Worm (Caenorhabditis elegans) whole organism, dauer: Measurements from ENCODE around the gene srx-88.

Source experiments
- unc-62 ChIP-seq: sonication (generic microtip); optimal IDR thresholded peaks from 2 replicates; lab custom pipeline; 2017; ENCODE audit warnings: missing biosample characterization, missing genetic modification reagents, missing genetic modification characterization

srx-88 gene

DNA sequence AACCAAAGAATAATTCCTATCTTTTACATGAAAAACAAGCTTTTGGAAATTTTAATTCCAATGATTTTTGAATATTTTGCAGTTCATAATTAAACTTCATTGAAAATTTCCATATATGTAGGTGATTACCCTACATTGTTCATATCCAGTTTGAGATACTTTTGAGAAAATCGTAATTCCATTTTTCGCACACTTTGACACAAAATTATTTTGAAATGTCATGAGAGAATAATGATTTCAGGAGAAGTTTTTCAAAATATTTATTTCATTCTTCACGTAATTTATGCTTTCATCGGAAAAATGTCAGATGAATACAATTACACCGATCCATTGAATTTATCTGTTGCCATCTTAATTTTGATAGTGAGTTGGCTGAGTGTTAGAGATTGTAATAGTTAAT, at the start of gene srx-88:
TSS of gene srx-88 (plus strand) at position 301 of the 400 bp plus-strand sequence.
- TF ChIP-seq unc-62 (GFP tag; lab: Kevin White, UChicago), result no peak

DNA sequence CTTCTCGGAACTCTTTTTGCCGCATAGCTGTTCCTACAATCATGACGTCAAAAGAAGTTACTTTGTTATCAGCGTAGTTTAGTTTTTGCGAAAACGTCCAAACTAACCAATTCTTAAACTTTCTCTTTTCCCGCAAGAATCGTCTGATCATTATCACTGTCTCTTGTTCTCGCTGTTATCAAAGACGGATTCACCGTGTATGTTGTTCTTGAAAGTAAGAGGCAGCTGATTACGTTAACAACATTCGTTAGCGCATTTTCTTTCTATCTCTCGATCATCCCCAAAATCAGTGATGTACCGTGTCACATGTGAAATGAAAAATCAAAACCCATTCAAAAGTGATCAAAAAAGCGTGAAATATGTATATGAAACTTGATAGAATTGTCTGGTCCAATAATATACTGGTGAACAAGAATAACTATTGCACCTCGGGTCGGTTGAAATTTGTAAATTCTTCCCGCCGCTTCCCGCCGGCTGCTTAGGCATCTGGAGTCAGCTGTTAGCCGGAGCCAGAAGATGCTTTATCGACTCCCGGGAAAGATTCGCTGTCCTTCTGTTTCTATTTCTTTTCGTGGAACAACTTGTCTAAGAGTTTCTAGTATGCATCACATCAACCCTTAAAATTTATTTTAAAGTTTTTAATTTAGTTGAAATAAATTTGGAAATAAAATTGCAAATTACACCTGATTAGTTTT, 48.7 kb upstream of the srx-88 start:
- TF ChIP-seq unc-62 (GFP tag; lab: Kevin White, UChicago), result no peak

DNA sequence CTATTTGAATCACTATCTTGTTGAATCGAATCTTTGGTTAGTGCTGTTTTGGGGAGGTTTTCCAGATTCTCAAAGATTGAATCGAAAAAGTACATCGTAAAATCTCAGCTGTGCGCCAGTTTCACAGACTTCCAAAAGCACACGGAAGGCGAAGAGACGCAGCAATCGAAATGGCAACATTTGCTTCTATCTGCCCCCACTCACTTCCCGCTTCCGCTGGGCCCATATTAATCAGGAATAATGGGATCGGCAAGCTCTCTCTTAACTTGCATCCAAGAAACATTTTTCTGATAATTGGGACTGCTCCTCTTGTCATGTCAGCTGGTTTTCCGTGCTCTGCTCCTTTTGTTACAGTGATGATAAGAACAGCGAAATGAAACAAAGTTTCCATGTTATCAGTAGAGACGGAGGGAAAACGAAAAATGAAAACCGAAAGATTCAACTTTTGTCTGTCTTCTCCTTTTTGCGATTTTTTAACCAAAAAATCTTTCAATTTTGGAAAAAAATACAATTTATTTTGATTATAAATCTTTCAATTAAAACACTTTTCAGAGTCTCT, 47.7 kb upstream of the srx-88 start:
- no peak for TF ChIP-seq unc-62 (GFP tag; lab: Kevin White, UChicago)

DNA sequence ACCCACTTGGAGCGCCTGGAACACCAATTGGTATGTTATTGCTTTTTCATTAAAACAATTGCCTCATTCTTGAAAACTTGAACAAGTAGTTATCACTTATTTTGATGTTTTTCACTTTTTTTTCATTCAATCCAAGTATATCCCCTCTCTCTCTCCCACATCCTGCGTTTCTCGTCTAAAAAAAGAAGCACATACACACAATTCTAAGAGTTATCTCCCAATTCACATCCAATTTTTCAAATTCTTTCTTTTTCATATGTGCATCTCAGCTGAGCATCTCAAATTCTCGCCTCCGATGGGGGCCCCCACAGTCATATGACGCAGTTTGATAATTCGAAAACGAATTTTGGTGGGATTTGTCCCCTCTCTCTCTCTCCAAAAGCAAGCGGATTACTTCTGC, 46.6 kb upstream of the srx-88 start:
- TF ChIP-seq unc-62 (GFP tag; lab: Kevin White, UChicago), result no peak

DNA sequence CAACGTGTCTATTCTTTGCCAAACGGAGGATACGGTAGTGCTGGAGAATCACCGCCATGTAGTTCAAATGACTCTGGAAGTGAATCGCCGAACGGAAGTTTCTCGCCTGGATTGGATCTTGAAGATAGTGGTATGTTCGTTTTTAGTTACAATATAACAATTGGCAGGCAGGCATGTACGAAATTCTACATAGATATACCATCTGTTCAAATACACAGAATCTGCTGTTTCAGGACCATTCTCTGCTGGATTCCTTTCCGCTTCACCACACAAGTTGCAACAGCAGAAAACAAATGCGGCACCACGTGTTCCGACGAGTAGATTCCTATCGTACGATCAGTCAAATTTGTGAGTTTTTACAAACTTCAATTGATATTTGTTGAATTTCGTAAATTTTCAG, 43.8 kb upstream of the srx-88 start:
- TF ChIP-seq unc-62 (GFP tag; lab: Kevin White, UChicago), result no peak

DNA sequence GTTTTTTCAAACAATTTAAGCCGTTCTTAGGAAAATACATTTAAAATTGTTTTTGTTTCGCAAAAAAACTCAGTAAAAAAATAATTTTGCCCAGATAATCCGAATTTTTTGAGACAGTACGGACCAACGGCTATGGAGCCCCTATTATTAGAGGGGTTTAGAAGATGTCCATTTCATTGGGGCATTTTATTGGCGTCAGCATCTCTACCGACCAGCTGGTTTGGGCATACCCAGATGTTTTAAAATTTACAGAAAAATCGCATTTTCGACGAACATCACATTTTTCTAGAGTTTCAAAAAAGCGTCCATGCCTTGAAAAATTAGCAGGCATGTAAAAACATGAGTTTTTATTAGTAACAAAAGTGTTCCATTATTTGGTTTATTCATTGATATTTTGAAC, 42.0 kb upstream of the srx-88 start:
- TF ChIP-seq unc-62 (GFP tag; lab: Kevin White, UChicago), result no peak

DNA sequence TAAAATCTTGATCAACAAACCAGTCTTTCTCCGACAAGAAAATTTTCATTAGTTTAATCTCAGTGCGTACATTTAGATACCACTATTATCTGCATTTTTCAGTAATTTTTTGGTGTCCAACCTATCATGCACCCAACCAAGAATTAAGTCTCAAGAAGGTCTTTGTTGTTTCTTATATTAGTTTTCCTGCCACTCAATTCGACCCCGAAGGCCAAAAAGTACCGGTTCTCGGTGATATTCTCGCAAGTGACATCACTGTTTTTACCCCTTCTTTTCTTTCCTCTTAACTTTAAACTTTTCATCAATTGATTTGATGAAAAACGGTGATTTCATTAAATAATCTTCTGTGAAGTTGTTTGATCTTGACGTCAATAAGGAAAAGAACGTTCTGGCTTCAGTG, 39.7 kb upstream of the srx-88 start, which contains the start of gene F38B7.2:
TSS of gene F38B7.2 (plus strand) at position 400 of the 400 bp plus-strand sequence.
- no peak for TF ChIP-seq unc-62 (GFP tag; lab: Kevin White, UChicago)

DNA sequence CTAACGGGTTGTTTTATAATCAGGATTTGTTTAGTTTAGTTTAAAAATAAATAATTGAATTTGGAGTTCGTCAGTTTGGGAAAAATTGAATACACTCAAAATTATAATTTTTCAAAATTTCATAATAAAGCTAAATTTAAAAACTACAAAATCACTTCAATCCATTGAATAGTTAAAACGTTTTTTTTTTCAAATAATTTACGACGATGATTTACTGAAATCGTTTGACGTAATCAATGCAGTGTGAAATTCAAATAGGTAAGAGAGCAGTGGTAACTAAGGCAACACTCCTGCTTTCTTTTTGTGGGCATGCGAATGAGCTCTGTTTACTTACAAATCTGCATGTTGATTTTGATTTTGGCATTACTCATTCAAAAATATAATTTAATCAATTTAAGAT, 38.1 kb upstream of the srx-88 start, which contains the start of gene F38B7.10:
TSS of gene F38B7.10 (plus strand) at position 301 of the 400 bp plus-strand sequence.
- TF ChIP-seq unc-62 (GFP tag; lab: Kevin White, UChicago), result no peak

DNA sequence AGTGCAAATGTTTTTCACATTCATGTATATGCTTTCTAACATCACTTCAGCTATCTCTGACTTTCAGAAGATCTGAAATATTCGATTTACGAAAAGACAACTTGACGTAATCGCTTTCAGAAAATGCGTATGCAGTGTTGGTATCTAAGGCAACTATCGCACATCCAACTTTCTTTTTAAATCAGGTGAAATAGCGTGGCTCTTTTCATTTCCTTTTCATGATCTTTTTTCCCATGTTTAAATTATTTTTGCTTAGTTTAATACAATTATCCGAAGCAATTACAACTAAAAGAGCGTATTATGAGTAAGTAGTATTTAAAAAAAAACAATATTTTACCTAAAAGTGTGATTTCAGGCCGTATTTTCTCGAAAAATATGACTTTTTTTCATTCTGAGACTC, 36.5 kb upstream of the srx-88 start, which contains the start of gene F38B7.11:
TSS of gene F38B7.11 (plus strand) at position 301 of the 400 bp plus-strand sequence.
- no peak for TF ChIP-seq unc-62 (GFP tag; lab: Kevin White, UChicago)

DNA sequence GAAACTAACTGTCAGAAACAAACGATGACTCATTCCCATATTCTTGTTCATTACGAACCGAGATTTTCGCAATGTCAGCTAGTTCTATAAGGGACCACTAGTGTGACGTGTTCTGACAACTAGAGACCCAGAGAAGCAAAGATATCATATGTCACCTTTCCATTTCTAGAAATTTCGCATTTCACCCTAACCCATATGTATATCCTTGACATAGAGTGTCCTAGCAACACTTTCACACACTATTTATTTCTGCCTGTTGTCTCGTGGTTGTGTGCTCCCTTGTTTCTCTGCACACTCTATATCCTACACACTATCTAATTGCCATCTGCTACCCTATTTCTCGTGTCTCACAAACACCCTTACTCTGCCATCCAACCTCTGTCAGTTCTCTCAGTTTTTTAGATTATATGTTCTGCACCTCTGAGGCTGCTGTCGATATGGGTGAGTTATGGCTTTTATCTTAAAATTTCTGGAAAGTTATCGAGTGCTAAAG, 34.4 kb upstream of the srx-88 start, which contains the start of the genes F38B7.17 and F38B7.3:
TSS of gene F38B7.17 (minus strand) at position 51 of the 493 bp plus-strand sequence.
TSS of gene F38B7.3 (plus strand) at position 194 of the 493 bp plus-strand sequence.
- TF ChIP-seq unc-62 (GFP tag; lab: Kevin White, UChicago), result no peak

DNA sequence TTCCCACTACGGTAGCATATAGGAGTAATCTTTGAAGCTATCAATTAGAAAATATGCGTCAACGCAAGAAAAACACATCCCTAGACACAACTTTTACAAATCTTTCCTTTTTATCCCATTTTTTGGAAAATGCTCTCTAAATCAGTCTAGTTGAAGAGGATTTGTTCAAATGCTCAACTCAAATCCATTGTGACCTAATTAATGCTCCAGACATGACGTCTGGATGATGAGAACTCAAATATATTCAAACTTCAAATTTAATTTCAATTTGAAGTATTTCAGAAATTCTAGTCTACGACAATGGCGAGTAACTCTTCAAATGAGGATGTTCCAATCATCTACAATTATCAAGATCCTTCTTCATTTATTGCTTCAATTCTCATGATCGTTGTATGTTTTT, 30.9 kb upstream of the srx-88 start, which contains the start of gene srx-85:
TSS of gene srx-85 (plus strand) at position 301 of the 400 bp plus-strand sequence.
- TF ChIP-seq unc-62 (GFP tag; lab: Kevin White, UChicago), result no peak

DNA sequence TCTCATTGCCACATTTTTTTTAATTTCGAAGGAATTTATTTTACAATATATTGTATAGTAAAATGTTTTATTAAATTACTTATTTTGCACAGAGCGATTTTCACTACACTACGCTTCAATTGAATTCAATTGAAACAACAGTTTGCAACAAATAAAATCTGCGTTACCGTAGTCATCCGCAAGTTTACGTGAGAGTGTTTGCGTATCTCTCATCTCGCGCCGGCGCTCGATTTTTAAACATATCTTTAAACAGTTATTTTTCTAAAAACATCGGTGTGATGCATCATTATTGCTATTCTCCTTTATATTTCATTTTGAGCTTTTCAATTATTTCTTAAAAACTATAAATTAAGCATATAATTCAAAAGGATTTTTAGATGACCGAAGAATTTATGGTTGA, 29.1 kb upstream of the srx-88 start, which contains the start of gene duo-1:
TSS of gene duo-1 (plus strand) at position 371 of the 400 bp plus-strand sequence.
- no peak for TF ChIP-seq unc-62 (GFP tag; lab: Kevin White, UChicago)

DNA sequence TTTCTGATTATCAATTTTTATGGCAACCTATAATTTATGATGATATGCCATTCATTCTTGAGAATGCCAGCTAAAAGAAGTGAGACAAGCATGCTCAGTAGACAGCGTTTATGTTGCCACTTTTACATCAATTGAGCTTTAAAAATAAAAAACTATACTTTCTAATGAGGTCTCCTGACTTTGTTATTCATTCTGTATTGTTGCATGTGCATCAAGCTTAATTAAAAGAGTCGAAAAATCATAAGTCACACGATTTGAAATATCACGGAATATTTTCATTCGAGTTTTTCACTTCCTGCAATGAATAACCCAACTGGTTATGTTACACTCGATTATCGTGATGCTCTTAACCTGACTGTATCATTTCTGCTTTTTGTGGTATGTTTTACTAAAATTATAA, 20.7 kb upstream of the srx-88 start, which contains the start of gene srx-86:
TSS of gene srx-86 (plus strand) at position 301 of the 400 bp plus-strand sequence.
- TF ChIP-seq unc-62 (GFP tag; lab: Kevin White, UChicago), result no peak

DNA sequence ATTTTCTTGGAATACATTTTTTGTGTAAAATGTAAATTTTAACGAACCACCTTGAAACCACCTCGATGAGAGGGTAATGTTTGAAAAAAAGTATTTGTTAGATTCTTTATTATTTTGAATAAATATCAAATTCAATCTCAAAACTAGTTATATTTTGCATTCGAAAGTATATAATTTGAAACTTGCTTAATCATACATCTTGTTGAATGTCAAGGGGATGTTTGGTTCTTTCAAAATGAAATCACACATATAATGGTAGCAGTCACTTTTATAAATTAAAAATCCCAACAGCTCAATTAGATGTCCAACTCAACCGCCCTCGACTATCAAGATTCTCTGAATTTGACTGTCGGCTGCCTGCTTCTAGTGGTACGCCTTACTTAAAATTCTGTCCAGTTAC, 18.7 kb upstream of the srx-88 start, which contains the start of gene srx-87:
TSS of gene srx-87 (plus strand) at position 301 of the 400 bp plus-strand sequence.
- no peak for TF ChIP-seq unc-62 (GFP tag; lab: Kevin White, UChicago)

DNA sequence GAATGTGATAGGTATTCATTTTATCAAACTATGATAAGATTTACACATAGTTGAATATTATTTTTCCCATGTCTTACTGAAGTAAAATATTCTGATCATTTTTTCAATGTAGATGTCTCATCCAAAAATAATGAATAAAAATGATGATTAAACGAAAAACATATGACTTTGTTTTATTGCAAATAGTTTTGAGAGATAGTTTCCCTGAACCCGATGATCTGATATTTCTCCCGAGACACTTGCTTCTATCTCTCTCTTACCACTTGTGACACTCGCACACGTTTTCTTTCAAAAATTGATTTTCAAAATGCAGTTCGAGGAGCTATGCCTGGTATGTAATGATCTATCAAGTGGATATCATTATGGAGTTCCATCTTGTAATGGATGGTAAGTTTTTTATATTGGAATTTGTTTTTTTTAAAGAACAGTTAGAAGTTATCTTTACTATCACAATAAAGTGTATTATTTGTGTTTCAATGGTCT, 13.1 kb upstream of the srx-88 start, which contains the start of the genes nhr-101 and pms-2:
TSS of gene nhr-101 (plus strand) at position 308 of the 483 bp plus-strand sequence.
TSS of gene pms-2 (minus strand) at position 433 of the 483 bp plus-strand sequence.
- no peak for TF ChIP-seq unc-62 (GFP tag; lab: Kevin White, UChicago)
